Fruit fly (Drosophila melanogaster) whole organism, embryonic: ENCODE results near the gene Rfx.

Experiments
- Atf3 ChIP-seq: fragments of 200-800 bp; sonication (Bioruptor generic); optimal IDR thresholded peaks from 3 replicates; lab custom pipeline; 2016; ENCODE audit warnings: missing biosample characterization, missing genetic modification characterization
- BtbVII ChIP-seq: fragments of 200-800 bp; sonication (Bioruptor generic); optimal IDR thresholded peaks from 3 replicates; lab custom pipeline; 2017; ENCODE audit warnings: missing biosample characterization, mild to moderate bottlenecking, missing genetic modification characterization
- CG13296 ChIP-seq: fragments of 200-800 bp; sonication (Bioruptor generic); optimal IDR thresholded peaks from 3 replicates; lab custom pipeline; 2018; ENCODE audit warnings: missing biosample characterization, mild to moderate bottlenecking, missing genetic modification characterization
- CG14860 ChIP-seq: fragments of 200-800 bp; sonication (Bioruptor generic); IDR thresholded peaks from 3 replicates; pipeline ENCODE4 v1.3.6; 2022; ENCODE audit warnings: missing biosample characterization, missing genetic modification characterization; ENCODE audit not compliant: partially characterized antibody
- CG15269 ChIP-seq: fragments of 200-800 bp; sonication (Bioruptor generic); optimal IDR thresholded peaks from 2 replicates; lab custom pipeline; 2018; ENCODE audit warnings: missing biosample characterization, mild to moderate bottlenecking, missing genetic modification characterization, moderate library complexity
- CG16815 ChIP-seq: fragments of 200-800 bp; sonication (Bioruptor generic); optimal IDR thresholded peaks from 3 replicates; lab custom pipeline; 2017; ENCODE audit warnings: missing biosample characterization, mild to moderate bottlenecking, missing genetic modification characterization
- CG17385 ChIP-seq: fragments of 200-800 bp; sonication (Bioruptor generic); optimal IDR thresholded peaks from 3 replicates; lab custom pipeline; 2018; ENCODE audit warnings: missing biosample characterization, mild to moderate bottlenecking, missing genetic modification characterization
- CG2199 ChIP-seq: fragments of 200-800 bp; sonication (Bioruptor generic); IDR thresholded peaks from 3 replicates; pipeline ENCODE4 v1.3.6; 2022; ENCODE audit warnings: missing biosample characterization, missing genetic modification characterization
- CG4617 ChIP-seq: fragments of 200-800 bp; sonication (Bioruptor generic); optimal IDR thresholded peaks from 3 replicates; lab custom pipeline; 2016; ENCODE audit warnings: missing biosample characterization, missing genetic modification characterization, borderline replicate concordance
- CG6689 ChIP-seq: fragments of 200-800 bp; sonication (Bioruptor generic); IDR thresholded peaks from 2 replicates; pipeline ENCODE4 v1.3.6; 2022; ENCODE audit warnings: missing biosample characterization, missing genetic modification characterization
- CG6813 ChIP-seq: fragments of 200-800 bp; sonication (Bioruptor generic); optimal IDR thresholded peaks from 2 replicates; lab custom pipeline; 2017; ENCODE audit warnings: missing biosample characterization, missing genetic modification characterization, mild to moderate bottlenecking, moderate library complexity, missing genetic modification reagents
- CG7271 ChIP-seq: fragments of 200-800 bp; sonication (Bioruptor generic); optimal IDR thresholded peaks from 2 replicates; lab custom pipeline; 2018; ENCODE audit warnings: missing biosample characterization, mild to moderate bottlenecking, missing genetic modification characterization, moderate library complexity
- CG7745 ChIP-seq: fragments of 200-800 bp; sonication (Bioruptor generic); optimal IDR thresholded peaks from 2 replicates; lab custom pipeline; 2018; ENCODE audit warnings: missing biosample characterization, mild to moderate bottlenecking, missing genetic modification characterization, moderate library complexity
- CG9437 ChIP-seq: fragments of 200-800 bp; sonication (Bioruptor generic); optimal IDR thresholded peaks from 2 replicates; lab custom pipeline; 2018; ENCODE audit warnings: missing biosample characterization, mild to moderate bottlenecking, missing genetic modification characterization
- Doc2 ChIP-seq: fragments of 200-800 bp; sonication (Bioruptor generic); IDR thresholded peaks from 2 replicates; pipeline ENCODE4 v1.3.6; 2022; ENCODE audit warnings: missing biosample characterization, missing genetic modification characterization
- Drgx ChIP-seq: fragments of 200-800 bp; sonication (Bioruptor generic); IDR thresholded peaks from 2 replicates; pipeline ENCODE4 v1.3.6; 2022; ENCODE audit warnings: missing biosample characterization, missing genetic modification characterization
- Hr3 ChIP-seq: fragments of 200-800 bp; sonication (Bioruptor generic); optimal IDR thresholded peaks from 3 replicates; lab custom pipeline; 2016; ENCODE audit warnings: missing biosample characterization, missing genetic modification characterization
- Kr ChIP-seq: fragments of 200-800 bp; sonication (Bioruptor generic); optimal IDR thresholded peaks from 2 replicates; lab custom pipeline; 2017; ENCODE audit warnings: missing biosample characterization, mild to moderate bottlenecking, missing genetic modification characterization
- MTF-1 ChIP-seq: fragments of 200-800 bp; sonication (Bioruptor generic); optimal IDR thresholded peaks from 2 replicates; lab custom pipeline; 2018; ENCODE audit warnings: missing biosample characterization, mild to moderate bottlenecking, missing genetic modification characterization, borderline replicate concordance
- Mad ChIP-seq: fragments of 200-800 bp; sonication (Bioruptor generic); optimal IDR thresholded peaks from 2 replicates; lab custom pipeline; 2016; ENCODE audit warnings: missing biosample characterization, missing genetic modification characterization
- Myb ChIP-seq: fragments of 200-800 bp; sonication (Bioruptor generic); optimal IDR thresholded peaks from 2 replicates; lab custom pipeline; 2016; ENCODE audit warnings: missing biosample characterization, missing genetic modification characterization
- NC2α ChIP-seq: fragments of 200-800 bp; sonication (Bioruptor generic); optimal IDR thresholded peaks from 2 replicates; lab custom pipeline; 2016; ENCODE audit warnings: missing biosample characterization, missing genetic modification characterization
- Nf-YC ChIP-seq: fragments of 200-800 bp; optimal IDR thresholded peaks from 3 replicates; lab custom pipeline; 2019; ENCODE audit warnings: missing biosample characterization, mild to moderate bottlenecking, missing genetic modification characterization, moderate library complexity
- TFAM ChIP-seq: fragments of 200-800 bp; sonication (Bioruptor generic); optimal IDR thresholded peaks from 2 replicates; lab custom pipeline; 2017; ENCODE audit warnings: missing biosample characterization, missing genetic modification characterization, inconsistent platforms
- Tbp ChIP-seq: fragments of >200 bp; optimal IDR thresholded peaks from 2 replicates; lab custom pipeline; 2018; ENCODE audit warnings: missing biosample characterization, missing genetic modification characterization
- Trl ChIP-seq, 3 experiments: fragments of >200 bp in 2 of 3; fragments of 200-800 bp in 1 of 3; sonication (Bioruptor generic) in 1 of 3; optimal IDR thresholded peaks; 2 replicates in 1 of 3; 3 replicates in 2 of 3; lab custom pipeline; 2016 to 2017; ENCODE audit warnings: missing biosample characterization in 1 of 3, missing genetic modification characterization in 1 of 3
- cato ChIP-seq: fragments of 200-800 bp; sonication (Bioruptor generic); optimal IDR thresholded peaks from 2 replicates; lab custom pipeline; 2016; ENCODE audit warnings: missing biosample characterization, missing genetic modification characterization, borderline replicate concordance
- chif ChIP-seq, 2 experiments: fragments of 200-800 bp; sonication (Bioruptor generic); optimal IDR thresholded peaks; 3 replicates each; lab custom pipeline; 2016; ENCODE audit warnings: missing biosample characterization in 2 of 2, missing genetic modification characterization in 2 of 2
- chinmo ChIP-seq: fragments of 200-800 bp; sonication (Bioruptor generic); IDR thresholded peaks from 4 replicates; pipeline ENCODE4 v1.3.6; 2022; ENCODE audit warnings: missing biosample characterization, missing genetic modification characterization; ENCODE audit not compliant: partially characterized antibody
- crc ChIP-seq: fragments of 200-800 bp; sonication (Bioruptor generic); optimal IDR thresholded peaks from 2 replicates; lab custom pipeline; 2016; ENCODE audit warnings: missing biosample characterization, missing genetic modification characterization
- dysf ChIP-seq: fragments of 200-800 bp; sonication (Bioruptor generic); IDR thresholded peaks from 3 replicates; pipeline ENCODE4 v1.3.6; 2022; ENCODE audit warnings: missing biosample characterization, missing genetic modification characterization
- eve ChIP-seq, 2 experiments: fragments of >200 bp; optimal IDR thresholded peaks; 2 replicates each; lab custom pipeline; 2017; ENCODE audit warnings: missing biosample characterization in 2 of 2, missing genetic modification characterization in 2 of 2
- exex ChIP-seq: fragments of 200-800 bp; sonication (Bioruptor generic); optimal IDR thresholded peaks from 4 replicates; lab custom pipeline; 2018; ENCODE audit warnings: missing biosample characterization, mild to moderate bottlenecking, missing genetic modification characterization, moderate library complexity
- fd102C ChIP-seq: fragments of 200-800 bp; sonication (Bioruptor generic); optimal IDR thresholded peaks from 2 replicates; lab custom pipeline; 2018; ENCODE audit warnings: missing biosample characterization, mild to moderate bottlenecking, missing genetic modification characterization, moderate library complexity
- gcm ChIP-seq: fragments of 200-800 bp; sonication (Bioruptor generic); optimal IDR thresholded peaks from 2 replicates; lab custom pipeline; 2019; ENCODE audit warnings: missing biosample characterization, mild to moderate bottlenecking, missing genetic modification characterization, moderate library complexity
- gfzf ChIP-seq: fragments of 200-800 bp; sonication (Bioruptor generic); optimal IDR thresholded peaks from 2 replicates; lab custom pipeline; 2016; ENCODE audit warnings: missing biosample characterization, mild to moderate bottlenecking, missing genetic modification characterization, moderate library complexity
- grau ChIP-seq: fragments of 200-800 bp; optimal IDR thresholded peaks from 3 replicates; lab custom pipeline; 2019; ENCODE audit warnings: missing biosample characterization, mild to moderate bottlenecking, missing genetic modification characterization, moderate library complexity
- inv ChIP-seq: fragments of 200-800 bp; sonication (Bioruptor generic); IDR thresholded peaks from 2 replicates; pipeline ENCODE4 v1.3.6; 2022; ENCODE audit warnings: missing biosample characterization, missing genetic modification characterization; ENCODE audit not compliant: partially characterized antibody
- knrl ChIP-seq: fragments of 200-800 bp; sonication (Bioruptor generic); IDR thresholded peaks from 3 replicates; pipeline ENCODE4 v1.3.6; 2022; ENCODE audit warnings: missing biosample characterization, missing genetic modification characterization; ENCODE audit not compliant: partially characterized antibody
- nau ChIP-seq: fragments of 200-800 bp; sonication (Bioruptor generic); optimal IDR thresholded peaks from 3 replicates; lab custom pipeline; 2017; ENCODE audit warnings: missing biosample characterization, mild to moderate bottlenecking, missing genetic modification characterization, missing genetic modification reagents
- nerfin-2 ChIP-seq: fragments of 200-800 bp; sonication (Bioruptor generic); IDR thresholded peaks from 2 replicates; pipeline ENCODE4 v1.3.6; 2022; ENCODE audit warnings: missing biosample characterization, missing genetic modification characterization; ENCODE audit not compliant: partially characterized antibody
- nmo ChIP-seq: fragments of 200-800 bp; sonication (Bioruptor generic); optimal IDR thresholded peaks from 2 replicates; lab custom pipeline; 2018; ENCODE audit warnings: missing biosample characterization, mild to moderate bottlenecking, missing genetic modification characterization, moderate library complexity
- otp ChIP-seq: fragments of 200-800 bp; sonication (Bioruptor generic); IDR thresholded peaks from 3 replicates; pipeline ENCODE4, ENCODE4 v1.3.6; 2022; ENCODE audit warnings: missing biosample characterization, missing genetic modification characterization
- pho ChIP-seq: fragments of 200-800 bp; sonication (Bioruptor generic); optimal IDR thresholded peaks from 2 replicates; lab custom pipeline; 2016; ENCODE audit warnings: missing biosample characterization, missing genetic modification characterization
- pum ChIP-seq: fragments of 200-800 bp; sonication (Bioruptor generic); optimal IDR thresholded peaks from 2 replicates; lab custom pipeline; 2016; ENCODE audit warnings: missing biosample characterization, missing genetic modification characterization
- repo ChIP-seq: fragments of 200-800 bp; sonication (Bioruptor generic); optimal IDR thresholded peaks from 2 replicates; lab custom pipeline; 2016; ENCODE audit warnings: missing biosample characterization, missing genetic modification characterization
- seq ChIP-seq: fragments of 200-800 bp; sonication (Bioruptor generic); IDR thresholded peaks from 2 replicates; pipeline ENCODE4 v1.3.6; 2022; ENCODE audit warnings: missing biosample characterization, missing genetic modification characterization
- slou ChIP-seq: fragments of 200-800 bp; sonication (Bioruptor generic); optimal IDR thresholded peaks from 3 replicates; lab custom pipeline; 2016; ENCODE audit warnings: missing biosample characterization, missing genetic modification characterization
- ssp ChIP-seq: fragments of 200-800 bp; sonication (Bioruptor generic); IDR thresholded peaks from 2 replicates; pipeline ENCODE4 v1.3.6; 2022; ENCODE audit warnings: missing biosample characterization, missing genetic modification characterization
- sug ChIP-seq: fragments of 200-800 bp; optimal IDR thresholded peaks from 2 replicates; lab custom pipeline; 2019; ENCODE audit warnings: missing biosample characterization, mild to moderate bottlenecking, missing genetic modification characterization, moderate library complexity

Rfx gene

DNA sequence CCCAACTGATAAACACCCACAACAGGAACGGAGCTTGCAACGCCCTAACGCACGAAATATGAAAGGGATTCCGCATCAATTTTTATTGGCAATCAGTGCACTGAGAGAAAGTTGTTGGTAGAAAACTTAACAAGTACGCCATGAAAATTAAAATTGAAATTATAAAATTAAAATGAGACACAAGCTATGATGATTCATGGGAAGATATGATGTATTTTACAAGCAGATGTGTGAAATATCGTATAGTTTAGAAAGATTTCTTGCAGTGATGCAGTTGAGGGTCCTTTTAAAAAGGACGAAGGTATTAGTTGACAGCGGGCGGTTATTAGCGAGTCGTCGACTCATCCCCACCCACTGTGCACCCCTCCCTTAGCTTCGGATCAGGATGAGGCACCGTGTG, 7.4 kb downstream of the Rfx start (continued):
- TF ChIP-seq fd102C (GFP tag; lab: Kevin White, UChicago), result no peak
- TF ChIP-seq NC2α (GFP tag; lab: Kevin White, UChicago), result no peak
- TF ChIP-seq CG16815 (GFP tag; lab: Kevin White, UChicago), result no peak
- no peak for TF ChIP-seq Drgx (GFP tag; lab: Robert Waterston, UW)
- TF ChIP-seq BtbVII (GFP tag; lab: Kevin White, UChicago), result no peak
- TF ChIP-seq Kr (GFP tag; lab: Kevin White, UChicago), result no peak
- no peak for TF ChIP-seq slou
- TF ChIP-seq CG15269 (tag; lab: Kevin White, UChicago), result no peak
- no peak for TF ChIP-seq TFAM
- TF ChIP-seq CG14860, result no peak
- no peak for TF ChIP-seq sug (tag; lab: Kevin White, UChicago)
- no peak for TF ChIP-seq grau (tag; lab: Kevin White, UChicago)
- TF ChIP-seq CG7271, result peak; percentile 14
- TF ChIP-seq knrl (GFP tag; lab: Robert Waterston, UW), result no peak
- no peak for TF ChIP-seq CG17385 (GFP tag; lab: Kevin White, UChicago)
- no peak for TF ChIP-seq cato (GFP tag; lab: Kevin White, UChicago)
- TF ChIP-seq seq (GFP tag; lab: Robert Waterston, UW), result no peak
- TF ChIP-seq gfzf (GFP tag; lab: Kevin White, UChicago), result no peak
- no peak for TF ChIP-seq Trl (optimal IDR thresholded peaks at IDR 0.05; lab: Kevin White, UChicago)
- TF ChIP-seq Trl (GFP tag; optimal IDR thresholded peaks at IDR 0.05; lab: Kevin White, UChicago), result no peak
- TF ChIP-seq otp (GFP tag; lab: Robert Waterston, UW), result 0 out of 3 replicates have a peak, but pooled peaks have one; percentile 15
- no peak for TF ChIP-seq nau
- TF ChIP-seq CG7745 (tag; lab: Kevin White, UChicago), result no peak
- no peak for TF ChIP-seq Tbp (GFP tag; lab: Kevin White, UChicago)
- no peak for TF ChIP-seq Nf-YC (tag; lab: Kevin White, UChicago)
- TF ChIP-seq pho, result no peak
- no peak for TF ChIP-seq CG9437 (GFP tag; lab: Kevin White, UChicago)
- TF ChIP-seq CG6689 (GFP tag; lab: Robert Waterston, UW), result peak; percentile 32; the same call in 1 of the 2 replicates
- TF ChIP-seq Hr3, result no peak
- TF ChIP-seq CG13296 (GFP tag; lab: Kevin White, UChicago), result no peak
- TF ChIP-seq eve (GFP tag; optimal IDR thresholded peaks at IDR 0.05; lab: Kevin White, UChicago), result no peak
- no peak for TF ChIP-seq Atf3 (GFP tag; lab: Kevin White, UChicago)
- peak; percentile 43 for TF ChIP-seq nmo (GFP tag; lab: Kevin White, UChicago)
- TF ChIP-seq Doc2 (GFP tag; lab: Robert Waterston, UW), result no peak
- no peak for TF ChIP-seq crc
- no peak for TF ChIP-seq ssp (GFP tag; lab: Robert Waterston, UW)
- no peak for TF ChIP-seq exex
- no peak for TF ChIP-seq gcm
- no peak for TF ChIP-seq repo (GFP tag; lab: Kevin White, UChicago)
- no peak for TF ChIP-seq CG4617
- TF ChIP-seq chif (GFP tag; optimal IDR thresholded peaks at IDR 0.05; lab: Kevin White, UChicago), result peak in 1 of 2 experiments; percentile 19
- peak; percentile 23; the same call in 1 of the 3 replicates for TF ChIP-seq dysf
- no peak for TF ChIP-seq CG2199 (GFP tag; lab: Robert Waterston, UW)
- no peak for TF ChIP-seq pum (GFP tag; lab: Kevin White, UChicago)
- TF ChIP-seq MTF-1 (GFP tag; lab: Kevin White, UChicago), result no peak
- peak; percentile 15 for TF ChIP-seq CG6813
- no peak for TF ChIP-seq chinmo (GFP tag; lab: Robert Waterston, UW)
- no peak for TF ChIP-seq inv (GFP tag; lab: Robert Waterston, UW)
- TF ChIP-seq Myb (GFP tag; lab: Kevin White, UChicago), result no peak
- TF ChIP-seq Mad (GFP tag; lab: Kevin White, UChicago), result no peak
- no peak for TF ChIP-seq nerfin-2
